Worm (Caenorhabditis elegans): ENCODE measurements around the gene srd-20.

- TF ChIP-seq zfp-2 (tag; optimal IDR thresholded peaks at IDR 0.05) (no peak), lin-29 (GFP tag; IDR thresholded peaks at IDR 0.05) (no peak), unc-130 (GFP tag; optimal IDR thresholded peaks at IDR 0.05) (no peak), T26A8.4 (GFP tag; IDR thresholded peaks at IDR 0.05) (no peak), Y105C5A.15 (GFP tag; IDR thresholded peaks at IDR 0.05) (no peak), mdl-1 (tag; optimal IDR thresholded peaks at IDR 0.05) (no peak), F49E8.2 (tag; optimal IDR thresholded peaks at IDR 0.05; ENCODE audit: borderline replicate concordance) (no peak), rbr-2 (tag; optimal IDR thresholded peaks at IDR 0.05) (no peak), unc-62 (GFP tag; optimal IDR thresholded peaks at IDR 0.05 in 1 of 2) (no peak), unc-62 (tag; optimal IDR thresholded peaks at IDR 0.05) (no peak), zfp-3 (GFP tag; conservative IDR thresholded peaks at IDR 0.05) (no peak)
These were observed 33.3 kb upstream of the srd-20 start for ce11 chrV:6022076-6022475.

Measured in whole organism, L4 larva.